Worm (Caenorhabditis elegans) whole organism, L4 larva: ENCODE results near the gene F53F4.2.
A peak's percentile ranks its signal among the peaks of the same experiment; 100 is the strongest.

Experiments used
- D1046.2 ChIP-seq: fragments of 200-800 bp; sonication (Bioruptor generic); IDR thresholded peaks from 2 replicates; pipeline ENCODE4 v1.3.6; 2022; ENCODE audit warnings: missing genetic modification characterization, missing compliant biosample characterization
- F10B5.3 ChIP-seq: sonication (generic microtip); optimal IDR thresholded peaks from 2 replicates; lab custom pipeline; 2016; ENCODE audit warnings: mild to moderate bottlenecking, missing genetic modification characterization, missing compliant biosample characterization
- R02D3.7 ChIP-seq: fragments of 150-350 bp; sonication (generic microtip); optimal IDR thresholded peaks from 3 replicates; lab custom pipeline; 2014; ENCODE audit warnings: missing biosample characterization, missing genetic modification characterization
- ZK546.5 ChIP-seq, 2 experiments: sonication (generic microtip); optimal IDR thresholded peaks; 2 replicates each; lab custom pipeline; 2017; ENCODE audit warnings: missing biosample characterization in 2 of 2, missing genetic modification characterization in 2 of 2
- aha-1 ChIP-seq: fragments of 150-350 bp; peaks from one replicate; lab custom pipeline; 2014; ENCODE audit warnings: missing biosample characterization, missing genetic modification characterization
- aly-2 ChIP-seq: sonication (generic microtip); optimal IDR thresholded peaks from 2 replicates; lab custom pipeline; 2018; ENCODE audit warnings: missing biosample characterization, missing genetic modification characterization
- ama-1 ChIP-seq: fragments of 150-350 bp; optimal IDR thresholded peaks from 2 replicates; lab custom pipeline; 2014; ENCODE audit warnings: inconsistent platforms, mixed read lengths
- ceh-32 ChIP-seq: sonication (generic microtip); optimal IDR thresholded peaks from 2 replicates; lab custom pipeline; 2016; ENCODE audit warnings: mild to moderate bottlenecking, missing genetic modification characterization, missing compliant biosample characterization; ENCODE audit not compliant: poor library complexity
- ceh-62 ChIP-seq: sonication (generic microtip); optimal IDR thresholded peaks from 2 replicates; lab custom pipeline; 2017; ENCODE audit warnings: missing biosample characterization, missing genetic modification characterization
- ces-1 ChIP-seq: fragments of 150-350 bp; sonication (generic microtip); optimal IDR thresholded peaks from 4 replicates; lab custom pipeline; 2014; ENCODE audit warnings: missing biosample characterization, missing genetic modification reagents, missing genetic modification characterization
- cey-2 ChIP-seq: sonication (generic microtip); optimal IDR thresholded peaks from 3 replicates; lab custom pipeline; 2017; ENCODE audit warnings: missing genetic modification characterization, mild to moderate bottlenecking, missing compliant biosample characterization, antibody characterized with exemption, borderline replicate concordance; ENCODE audit not compliant: insufficient read depth
- ctbp-1 ChIP-seq: fragments of 200-800 bp; sonication (Bioruptor generic); IDR thresholded peaks from 2 replicates; pipeline ENCODE4 v1.3.6; 2022; ENCODE audit warnings: missing genetic modification reagents, missing genetic modification characterization, missing compliant biosample characterization
- daf-16 ChIP-seq, 3 experiments: sonication (generic microtip); optimal IDR thresholded peaks; 2 replicates each; lab custom pipeline; 2016 to 2017; ENCODE audit warnings: missing genetic modification characterization in 3 of 3, missing genetic modification reagents in 3 of 3, mild to moderate bottlenecking in 2 of 3, missing compliant biosample characterization in 2 of 3, missing biosample characterization in 1 of 3, moderate library complexity in 1 of 3
- dmd-6 ChIP-seq: fragments of 200-800 bp; sonication (Bioruptor generic); IDR thresholded peaks from 2 replicates; pipeline ENCODE4 v1.3.6; 2022; ENCODE audit warnings: missing genetic modification reagents, missing genetic modification characterization, missing compliant biosample characterization
- dmd-8 ChIP-seq: fragments of 200-800 bp; sonication (Bioruptor generic); IDR thresholded peaks from 2 replicates; pipeline ENCODE4 v1.3.6; 2022; ENCODE audit warnings: missing genetic modification characterization, missing compliant biosample characterization
- dpl-1 ChIP-seq: fragments of 150-350 bp; optimal IDR thresholded peaks from 2 replicates; lab custom pipeline; 2014; ENCODE audit warnings: missing biosample characterization, missing genetic modification reagents, missing genetic modification characterization
- dve-1 ChIP-seq: sonication (generic microtip); optimal IDR thresholded peaks from 2 replicates; lab custom pipeline; 2017; ENCODE audit warnings: antibody characterized with exemption, mild to moderate bottlenecking, missing genetic modification characterization, missing compliant biosample characterization; ENCODE audit not compliant: insufficient read depth
- gei-8 ChIP-seq: fragments of 200-800 bp; sonication (Bioruptor generic); optimal IDR thresholded peaks from 2 replicates; lab custom pipeline; 2018; ENCODE audit warnings: mild to moderate bottlenecking, missing genetic modification characterization, missing compliant biosample characterization
- hlh-11 ChIP-seq: fragments of 200-800 bp; sonication (Bioruptor generic); optimal IDR thresholded peaks from 2 replicates; lab custom pipeline; 2018; ENCODE audit warnings: mild to moderate bottlenecking, missing genetic modification characterization, missing compliant biosample characterization
- hlh-30 ChIP-seq: sonication (generic microtip); optimal IDR thresholded peaks from 2 replicates; lab custom pipeline; 2017; ENCODE audit warnings: antibody characterized with exemption, mild to moderate bottlenecking, missing genetic modification characterization, missing compliant biosample characterization; ENCODE audit not compliant: insufficient read depth
- hmg-1.1 ChIP-seq: fragments of 200-800 bp; sonication (Bioruptor generic); IDR thresholded peaks from 2 replicates; pipeline ENCODE4 v1.3.6; 2022; ENCODE audit warnings: missing genetic modification reagents, missing genetic modification characterization, missing compliant biosample characterization
- lim-7 ChIP-seq: fragments of 200-800 bp; sonication (Bioruptor generic); IDR thresholded peaks from 2 replicates; pipeline ENCODE4 v1.3.6; 2022; ENCODE audit warnings: missing genetic modification characterization, missing compliant biosample characterization
- lin-38 ChIP-seq: fragments of 200-800 bp; sonication (Bioruptor generic); IDR thresholded peaks from 2 replicates; pipeline ENCODE4 v1.3.6; 2022; ENCODE audit warnings: missing genetic modification reagents, missing genetic modification characterization, missing compliant biosample characterization
- lin-39 ChIP-seq: fragments of 150-350 bp; optimal IDR thresholded peaks from 2 replicates; lab custom pipeline; 2014; ENCODE audit warnings: missing biosample characterization, missing genetic modification reagents, missing genetic modification characterization
- lir-3 ChIP-seq: sonication (generic microtip); optimal IDR thresholded peaks from 2 replicates; lab custom pipeline; 2016; ENCODE audit warnings: mild to moderate bottlenecking, missing genetic modification characterization, missing compliant biosample characterization
- lsy-2 ChIP-seq, 2 experiments: fragments of 150-350 bp in 1 of 2; sonication (generic microtip) in 1 of 2; optimal IDR thresholded peaks; 2 replicates each; lab custom pipeline; 2014 to 2017; ENCODE audit warnings: missing biosample characterization in 2 of 2, missing genetic modification characterization in 2 of 2
- madf-5 ChIP-seq, 2 experiments: fragments of 200-800 bp; sonication (Bioruptor generic); IDR thresholded peaks; 2 replicates each; pipeline ENCODE4 v1.3.6; 2022; ENCODE audit warnings: missing compliant biosample characterization in 2 of 2, missing genetic modification characterization in 2 of 2
- madf-9 ChIP-seq: fragments of 200-800 bp; sonication (Bioruptor generic); conservative IDR thresholded peaks from 2 replicates; pipeline ENCODE4 v1.3.6; 2022; ENCODE audit warnings: missing genetic modification reagents, missing genetic modification characterization, missing compliant biosample characterization
- mdt-29 ChIP-seq: fragments of 200-800 bp; sonication (Bioruptor generic); IDR thresholded peaks from 2 replicates; pipeline ENCODE4 v1.3.6; 2022; ENCODE audit warnings: missing genetic modification reagents, missing genetic modification characterization, missing compliant biosample characterization
- mep-1 ChIP-seq: fragments of 150-350 bp; sonication (generic microtip); optimal IDR thresholded peaks from 3 replicates; lab custom pipeline; 2014; ENCODE audit warnings: missing biosample characterization, missing genetic modification characterization
- mxl-3 ChIP-seq: fragments of 200-800 bp; sonication (Bioruptor generic); optimal IDR thresholded peaks from 2 replicates; lab custom pipeline; 2018; ENCODE audit warnings: mild to moderate bottlenecking, missing genetic modification characterization, missing compliant biosample characterization
- nhr-25 ChIP-seq: sonication (generic microtip); optimal IDR thresholded peaks from 2 replicates; lab custom pipeline; 2017; ENCODE audit warnings: missing genetic modification characterization, mild to moderate bottlenecking, missing compliant biosample characterization, antibody characterized with exemption, moderate library complexity, borderline replicate concordance; ENCODE audit not compliant: insufficient read depth
- nhr-28 ChIP-seq: fragments of 150-350 bp; optimal IDR thresholded peaks from 2 replicates; lab custom pipeline; 2014; ENCODE audit warnings: missing biosample characterization, missing genetic modification characterization
- nhr-6 ChIP-seq: fragments of 150-350 bp; optimal IDR thresholded peaks from 2 replicates; lab custom pipeline; 2014; ENCODE audit warnings: missing biosample characterization, missing genetic modification characterization
- nhr-76 ChIP-seq: fragments of 150-350 bp; optimal IDR thresholded peaks from 2 replicates; lab custom pipeline; 2014; ENCODE audit warnings: missing biosample characterization, missing genetic modification characterization
- nhr-77 ChIP-seq: fragments of 150-350 bp; optimal IDR thresholded peaks from 2 replicates; lab custom pipeline; 2014; ENCODE audit warnings: missing biosample characterization, missing genetic modification characterization
- pqm-1 ChIP-seq: sonication (generic microtip); optimal IDR thresholded peaks from 2 replicates; lab custom pipeline; 2017; ENCODE audit warnings: missing biosample characterization, missing genetic modification characterization
- saeg-2 ChIP-seq: fragments of 200-800 bp; sonication (Bioruptor generic); IDR thresholded peaks from 2 replicates; pipeline ENCODE4 v1.3.6; 2022; ENCODE audit warnings: missing genetic modification reagents, missing genetic modification characterization, missing compliant biosample characterization
- set-16 ChIP-seq: fragments of 200-800 bp; sonication (Bioruptor generic); IDR thresholded peaks from 2 replicates; pipeline ENCODE4 v1.3.6; 2022; ENCODE audit warnings: missing genetic modification reagents, missing genetic modification characterization, missing compliant biosample characterization
- skn-1 ChIP-seq: fragments of 150-350 bp; optimal IDR thresholded peaks from 2 replicates; lab custom pipeline; 2014; ENCODE audit warnings: missing biosample characterization, missing genetic modification characterization
- snpc-4 ChIP-seq: fragments of 150-350 bp; optimal IDR thresholded peaks from 2 replicates; lab custom pipeline; 2014; ENCODE audit warnings: missing biosample characterization, missing genetic modification characterization
- spr-1 ChIP-seq: sonication (generic microtip); optimal IDR thresholded peaks from 2 replicates; lab custom pipeline; 2016; ENCODE audit warnings: mild to moderate bottlenecking, missing genetic modification characterization, missing compliant biosample characterization
- spr-3 ChIP-seq: fragments of 200-800 bp; sonication (Bioruptor generic); optimal IDR thresholded peaks from 2 replicates; lab custom pipeline; 2018; ENCODE audit warnings: mild to moderate bottlenecking, missing genetic modification characterization, missing compliant biosample characterization
- unc-130 ChIP-seq: sonication (generic microtip); optimal IDR thresholded peaks from 2 replicates; lab custom pipeline; 2016; ENCODE audit warnings: missing genetic modification reagents, missing genetic modification characterization, missing compliant biosample characterization
- unc-62 ChIP-seq, 3 experiments: fragments of 150-350 bp in 1 of 3; sonication (generic microtip); optimal IDR thresholded peaks in 2 of 3; peaks in 1 of 3; 1 replicate in 1 of 3; 2 replicates in 2 of 3; lab custom pipeline; 2014 to 2017; ENCODE audit warnings: missing biosample characterization in 3 of 3, missing genetic modification characterization in 3 of 3, missing genetic modification reagents in 3 of 3, missing genotype in 1 of 3
- zip-11 ChIP-seq: fragments of 200-800 bp; sonication (Bioruptor generic); IDR thresholded peaks from 2 replicates; pipeline ENCODE4 v1.3.6; 2022; ENCODE audit warnings: missing genetic modification characterization, missing compliant biosample characterization

F53F4.2 gene

ce11 chrV:13575866-13576265 is 13.5 kb downstream of the F53F4.2 start:
- TF ChIP-seq nhr-6 (peak; percentile 10), daf-16 (GFP tag; optimal IDR thresholded peaks at IDR 0.05; lab: Kevin White, UChicago) (no peak), daf-16 (tag; optimal IDR thresholded peaks at IDR 0.05; lab: Kevin White, UChicago) (no peak), madf-9 (GFP tag; lab: Robert Waterston, UW) (0 out of 2 replicates have a peak, but pooled peaks have one; percentile 28)

DNA sequence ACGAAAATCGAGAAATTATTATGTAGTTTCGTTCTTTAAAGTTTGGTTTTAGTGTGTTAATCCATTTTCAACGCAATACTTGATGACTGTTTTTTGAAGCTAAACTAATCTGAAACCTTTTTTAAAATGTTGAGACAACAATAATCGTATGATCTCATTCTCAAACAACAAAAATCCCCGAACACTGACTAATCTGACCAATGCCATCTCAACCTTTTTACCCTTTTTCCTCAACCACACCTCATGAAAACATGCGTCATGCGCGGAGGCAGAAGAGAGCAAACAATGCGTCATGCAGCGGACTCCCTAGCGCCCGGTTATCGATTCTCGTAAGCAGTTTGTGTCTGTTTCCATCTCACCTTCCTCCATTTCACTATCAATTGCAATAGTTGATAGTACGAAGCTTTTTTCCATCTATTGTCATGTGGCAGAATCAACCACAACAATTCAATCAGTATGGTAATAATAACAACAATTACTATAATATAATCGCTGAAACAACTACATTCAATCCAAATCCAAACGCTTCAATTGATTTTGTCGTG is 17.6 kb downstream of the F53F4.2 start, which contains the start of gene C50B8.4:
Gene C50B8.4 (plus strand): TSS at position 299 of the 545 bp plus-strand sequence.
- TF ChIP-seq ceh-32 (tag; lab: Kevin White, UChicago) (no peak), saeg-2 (GFP tag; lab: Robert Waterston, UW) (no peak), D1046.2 (GFP tag; lab: Robert Waterston, UW) (no peak), hlh-30 (peak; percentile 63), mxl-3 (GFP tag; lab: Kevin White, UChicago) (peak; percentile 40), hlh-11 (tag; lab: Kevin White, UChicago) (peak; percentile 75), lim-7 (GFP tag; lab: Robert Waterston, UW) (no peak), nhr-28 (tag; lab: Kevin White, UChicago) (peak; percentile 39), unc-130 (GFP tag; lab: Kevin White, UChicago) (no peak), dpl-1 (GFP tag; lab: Kevin White, UChicago) (no peak), daf-16 (GFP tag; optimal IDR thresholded peaks at IDR 0.05; lab: Kevin White, UChicago) (no peak), daf-16 (tag; optimal IDR thresholded peaks at IDR 0.05; lab: Kevin White, UChicago) (peak; percentile 84), nhr-77 (tag; lab: Kevin White, UChicago) (peak; percentile 28), ceh-62 (tag; lab: Kevin White, UChicago) (no peak), spr-1 (tag; lab: Kevin White, UChicago) (no peak), unc-62 (GFP tag; optimal IDR thresholded peaks at IDR 0.05 in 1 of 2; lab: Kevin White, UChicago) (peak in 1 of 2 experiments; percentile 25), unc-62 (tag; optimal IDR thresholded peaks at IDR 0.05; lab: Kevin White, UChicago) (no peak), nhr-6 (peak; percentile 61), aha-1 (tag; lab: Kevin White, UChicago) (peak; percentile 95), nhr-76 (tag; lab: Kevin White, UChicago) (no peak), set-16 (GFP tag; lab: Robert Waterston, UW) (no peak), nhr-25 (tag; lab: Kevin White, UChicago) (no peak), dmd-6 (GFP tag; lab: Robert Waterston, UW) (peak; percentile 26; the same call in 1 of the 2 replicates), cey-2 (tag; lab: Kevin White, UChicago) (no peak), dve-1 (tag; lab: Kevin White, UChicago) (peak; percentile 46), pqm-1 (tag; lab: Kevin White, UChicago) (peak; percentile 66)

DNA sequence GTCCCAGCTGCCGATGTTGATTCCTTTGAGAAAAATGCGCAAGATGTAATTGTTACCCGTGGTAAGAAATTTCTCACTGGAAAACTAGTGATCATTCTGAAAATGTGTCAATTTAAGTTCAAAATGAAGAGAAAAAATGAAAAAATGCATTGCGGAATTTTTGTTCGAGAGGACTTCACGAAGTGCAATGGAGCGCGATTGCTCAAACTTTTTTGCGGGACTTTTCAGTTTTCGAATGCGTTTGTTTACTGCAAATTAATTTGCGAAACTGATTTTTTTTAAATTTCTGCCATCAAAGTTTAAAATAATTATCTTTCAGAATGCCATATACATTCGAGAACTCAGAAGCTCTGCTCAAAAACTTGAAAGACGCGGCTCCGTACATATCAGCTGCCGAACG is 20.9 kb downstream of the F53F4.2 start, which contains the start of the genes nuaf-1 and bir-2:
Gene nuaf-1 (minus strand): TSS at position 98 of the 400 bp plus-strand sequence.
Gene bir-2 (plus strand): TSS at position 318 of the 400 bp plus-strand sequence.
- TF ChIP-seq madf-5 (GFP tag; IDR thresholded peaks at IDR 0.05; lab: Robert Waterston, UW) (no peak), mdt-29 (GFP tag; lab: Robert Waterston, UW) (no peak), gei-8 (no peak), R02D3.7 (tag; lab: Kevin White, UChicago) (no peak), aly-2 (tag; lab: Kevin White, UChicago) (no peak), zip-11 (GFP tag; lab: Robert Waterston, UW) (no peak), dmd-8 (GFP tag; lab: Robert Waterston, UW) (no peak), lin-38 (peak; percentile 95), lin-39 (tag; lab: Kevin White, UChicago) (no peak), ctbp-1 (no peak), skn-1 (tag; lab: Kevin White, UChicago) (no peak), ZK546.5 (tag; optimal IDR thresholded peaks at IDR 0.05; lab: Kevin White, UChicago) (no peak), hmg-1.1 (GFP tag; lab: Robert Waterston, UW) (0 out of 2 replicates have a peak, but pooled peaks have one; percentile 19), lir-3 (tag; lab: Kevin White, UChicago) (no peak), mep-1 (tag; lab: Kevin White, UChicago) (peak; percentile 53), F10B5.3 (tag; lab: Kevin White, UChicago) (no peak), nhr-77 (tag; lab: Kevin White, UChicago) (no peak), ces-1 (GFP tag; lab: Kevin White, UChicago) (no peak), lsy-2 (tag; optimal IDR thresholded peaks at IDR 0.05; lab: Kevin White, UChicago) (peak in 1 of 2 experiments; percentile 65), ama-1 (lab: Kevin White, UChicago) (no peak), spr-3 (GFP tag; lab: Kevin White, UChicago) (no peak), nhr-28 (tag; lab: Kevin White, UChicago) (no peak), snpc-4 (tag; lab: Kevin White, UChicago) (no peak)
